Worm (Caenorhabditis elegans) whole organism, mixed stage, embryonic: ENCODE results near the gene Y69A2AR.25.

ENCODE experiments used
- M03D4.4 ChIP-seq: sonication (generic microtip); optimal IDR thresholded peaks from 2 replicates; lab custom pipeline; 2017; ENCODE audit warnings: mild to moderate bottlenecking, missing genetic modification characterization, missing compliant biosample characterization
- bed-3 ChIP-seq: fragments of 200-800 bp; sonication (Bioruptor generic); optimal IDR thresholded peaks from 3 replicates; lab custom pipeline; 2018; ENCODE audit warnings: mild to moderate bottlenecking, missing genetic modification characterization, moderate library complexity, missing compliant biosample characterization
- blmp-1 ChIP-seq: fragments of 150-350 bp; optimal IDR thresholded peaks from 2 replicates; lab custom pipeline; 2014; ENCODE audit warnings: missing biosample characterization, missing genetic modification characterization
- ceh-39 ChIP-seq: fragments of 150-350 bp; optimal IDR thresholded peaks from 2 replicates; lab custom pipeline; 2014; ENCODE audit warnings: missing biosample characterization, missing genetic modification characterization
- ceh-43 ChIP-seq: fragments of 200-800 bp; sonication (Bioruptor generic); optimal IDR thresholded peaks from 2 replicates; lab custom pipeline; 2018; ENCODE audit warnings: mild to moderate bottlenecking, missing genetic modification characterization, moderate library complexity, missing compliant biosample characterization
- ceh-83 ChIP-seq: fragments of 200-800 bp; sonication (Bioruptor generic); optimal IDR thresholded peaks from 2 replicates; lab custom pipeline; 2018; ENCODE audit warnings: mild to moderate bottlenecking, missing genetic modification characterization, missing compliant biosample characterization
- ces-1 ChIP-seq: fragments of 150-350 bp; optimal IDR thresholded peaks from 2 replicates; lab custom pipeline; 2014; ENCODE audit warnings: missing biosample characterization, missing genetic modification reagents, missing genetic modification characterization
- cnd-1 ChIP-seq: fragments of 200-800 bp; sonication (Bioruptor generic); optimal IDR thresholded peaks from 2 replicates; lab custom pipeline; 2018; ENCODE audit warnings: mild to moderate bottlenecking, missing genetic modification characterization, missing compliant biosample characterization
- drap-1 ChIP-seq: fragments of 200-800 bp; sonication (Bioruptor generic); optimal IDR thresholded peaks from 3 replicates; lab custom pipeline; 2018; ENCODE audit warnings: mild to moderate bottlenecking, missing genetic modification characterization, missing compliant biosample characterization
- elt-1 ChIP-seq: sonication (generic microtip); optimal IDR thresholded peaks from 2 replicates; lab custom pipeline; 2017; ENCODE audit warnings: missing genetic modification characterization, mild to moderate bottlenecking, missing compliant biosample characterization, antibody characterized with exemption, moderate library complexity, borderline replicate concordance; ENCODE audit not compliant: insufficient read depth
- flh-1 ChIP-seq: fragments of 200-800 bp; sonication (Bioruptor generic); optimal IDR thresholded peaks from 2 replicates; lab custom pipeline; 2018; ENCODE audit warnings: mild to moderate bottlenecking, missing genetic modification characterization, moderate library complexity, missing compliant biosample characterization
- ham-2 ChIP-seq: fragments of 200-800 bp; sonication (Bioruptor generic); optimal IDR thresholded peaks from 2 replicates; lab custom pipeline; 2018; ENCODE audit warnings: mild to moderate bottlenecking, missing genetic modification characterization, missing compliant biosample characterization
- hlh-1 ChIP-seq: fragments of 150-350 bp; optimal IDR thresholded peaks from 2 replicates; lab custom pipeline; 2014; ENCODE audit warnings: missing biosample characterization, missing genetic modification reagents, missing genetic modification characterization
- lin-13 ChIP-seq: fragments of 150-350 bp; optimal IDR thresholded peaks from 2 replicates; lab custom pipeline; 2014; ENCODE audit warnings: missing biosample characterization, missing genetic modification characterization
- lin-32 ChIP-seq: fragments of 200-800 bp; sonication (Bioruptor generic); optimal IDR thresholded peaks from 2 replicates; lab custom pipeline; 2018; ENCODE audit warnings: mild to moderate bottlenecking, missing genetic modification characterization, missing compliant biosample characterization
- lsy-2 ChIP-seq: fragments of 150-350 bp; optimal IDR thresholded peaks from 2 replicates; lab custom pipeline; 2014; ENCODE audit warnings: missing biosample characterization, missing genetic modification characterization
- mab-5 ChIP-seq: fragments of 150-350 bp; optimal IDR thresholded peaks from 2 replicates; lab custom pipeline; 2014; ENCODE audit warnings: missing biosample characterization, missing genetic modification characterization
- mep-1 ChIP-seq: fragments of 150-350 bp; optimal IDR thresholded peaks from 2 replicates; lab custom pipeline; 2017; ENCODE audit warnings: missing biosample characterization, missing genetic modification reagents, missing genetic modification characterization, inconsistent platforms
- nhr-12 ChIP-seq: fragments of 150-350 bp; optimal IDR thresholded peaks from 2 replicates; lab custom pipeline; 2014; ENCODE audit warnings: missing biosample characterization, missing genetic modification characterization
- nhr-2 ChIP-seq: fragments of 150-350 bp; optimal IDR thresholded peaks from 2 replicates; lab custom pipeline; 2014; ENCODE audit warnings: missing biosample characterization, missing genetic modification characterization
- nhr-237 ChIP-seq: fragments of 150-350 bp; optimal IDR thresholded peaks from 2 replicates; lab custom pipeline; 2014; ENCODE audit warnings: missing biosample characterization, missing genetic modification characterization
- nhr-28 ChIP-seq: fragments of 150-350 bp; optimal IDR thresholded peaks from 2 replicates; lab custom pipeline; 2014; ENCODE audit warnings: missing biosample characterization, missing genetic modification characterization
- nhr-76 ChIP-seq: sonication (generic microtip); optimal IDR thresholded peaks from 2 replicates; lab custom pipeline; 2017; ENCODE audit warnings: missing biosample characterization, missing genetic modification characterization
- pha-4 ChIP-seq: fragments of 150-350 bp; optimal IDR thresholded peaks from 2 replicates; lab custom pipeline; 2018; ENCODE audit warnings: missing biosample characterization, missing genetic modification reagents, missing genetic modification characterization
- sptf-1 ChIP-seq: sonication (generic microtip); optimal IDR thresholded peaks from 2 replicates; lab custom pipeline; 2017; ENCODE audit warnings: mild to moderate bottlenecking, missing genetic modification characterization, moderate library complexity, missing compliant biosample characterization
- tbx-8 ChIP-seq: fragments of 200-800 bp; sonication (Bioruptor generic); optimal IDR thresholded peaks from 2 replicates; lab custom pipeline; 2018; ENCODE audit warnings: mild to moderate bottlenecking, missing genetic modification characterization, moderate library complexity, missing compliant biosample characterization
- unc-120 ChIP-seq: sonication (generic microtip); optimal IDR thresholded peaks from 2 replicates; lab custom pipeline; 2017; ENCODE audit warnings: missing genetic modification characterization, missing compliant biosample characterization; ENCODE audit not compliant: poor library complexity, severe bottlenecking
- unc-39 ChIP-seq: fragments of 150-350 bp; optimal IDR thresholded peaks from 2 replicates; lab custom pipeline; 2014; ENCODE audit warnings: missing biosample characterization, missing genetic modification characterization
- unc-62 ChIP-seq: fragments of 150-350 bp; optimal IDR thresholded peaks from 2 replicates; lab custom pipeline; 2014; ENCODE audit warnings: missing biosample characterization, missing genetic modification reagents, missing genetic modification characterization
- zip-8 ChIP-seq: fragments of 150-350 bp; optimal IDR thresholded peaks from 2 replicates; lab custom pipeline; 2014; ENCODE audit warnings: missing biosample characterization, missing genetic modification characterization
- ztf-11 ChIP-seq: fragments of 150-350 bp; optimal IDR thresholded peaks from 2 replicates; lab custom pipeline; 2014; ENCODE audit warnings: missing biosample characterization, missing genetic modification characterization

Y69A2AR.25 gene

ce11 chrIV:2562071-2562470 lies 6.1 kb downstream of the Y69A2AR.25 start, which contains the start of gene Y69A2AR.50:
TSS of gene Y69A2AR.50 (plus strand) at chrIV:2562371.
- TF ChIP-seq unc-39 (tag; lab: Kevin White, UChicago) (no peak), M03D4.4 (tag; lab: Kevin White, UChicago) (no peak), hlh-1 (tag; lab: Kevin White, UChicago) (no peak), ztf-11 (tag; lab: Kevin White, UChicago) (no peak), sptf-1 (no peak), unc-120 (tag; lab: Kevin White, UChicago) (no peak), lin-13 (no peak), tbx-8 (GFP tag; lab: Kevin White, UChicago) (no peak), mep-1 (tag; lab: Kevin White, UChicago) (no peak), nhr-76 (tag; lab: Kevin White, UChicago) (no peak), cnd-1 (tag; lab: Kevin White, UChicago) (no peak), blmp-1 (tag; lab: Kevin White, UChicago) (no peak), nhr-2 (tag; lab: Kevin White, UChicago) (no peak), lin-32 (GFP tag; lab: Kevin White, UChicago) (no peak), flh-1 (GFP tag; lab: Kevin White, UChicago) (no peak), drap-1 (GFP tag; lab: Kevin White, UChicago) (no peak), bed-3 (GFP tag; lab: Kevin White, UChicago) (no peak), unc-62 (GFP tag; lab: Kevin White, UChicago) (no peak), lsy-2 (tag; lab: Kevin White, UChicago) (no peak)

DNA sequence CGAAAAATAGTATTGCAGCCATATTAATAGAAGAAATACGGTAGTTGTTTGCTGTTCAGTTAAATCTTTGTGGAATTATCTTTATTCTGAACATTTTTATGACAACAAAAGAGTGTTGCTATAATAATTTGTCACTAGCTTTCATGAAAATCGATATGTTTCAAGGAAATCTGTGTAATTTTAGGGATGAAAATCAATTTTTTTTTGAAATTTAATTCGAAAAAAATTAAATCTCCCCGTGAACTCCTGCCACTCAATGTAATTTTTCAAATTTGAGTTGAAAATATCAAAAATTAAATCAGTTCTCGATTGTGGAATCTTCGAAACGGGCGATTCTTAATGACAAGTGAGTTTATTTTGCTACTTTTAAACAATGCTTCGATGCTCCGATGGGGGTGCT lies 6.8 kb downstream of the Y69A2AR.25 start, which contains the start of gene Y69A2AR.46:
Gene Y69A2AR.46, plus strand, starts transcription at position 301 of the 400 bp plus-strand sequence.
- no peak for TF ChIP-seq ceh-39
- no peak for TF ChIP-seq unc-39 (tag; lab: Kevin White, UChicago)
- no peak for TF ChIP-seq nhr-237 (tag; lab: Kevin White, UChicago)
- TF ChIP-seq elt-1 (tag; lab: Kevin White, UChicago) = no peak
- TF ChIP-seq hlh-1 (tag; lab: Kevin White, UChicago) = no peak
- TF ChIP-seq ceh-83 (GFP tag; lab: Kevin White, UChicago) = no peak
- TF ChIP-seq ces-1 (GFP tag; lab: Kevin White, UChicago) = no peak
- TF ChIP-seq lin-32 (GFP tag; lab: Kevin White, UChicago) = no peak
- TF ChIP-seq drap-1 (GFP tag; lab: Kevin White, UChicago) = no peak
- no peak for TF ChIP-seq sptf-1
- TF ChIP-seq zip-8 (tag; lab: Kevin White, UChicago) = no peak
- TF ChIP-seq tbx-8 (GFP tag; lab: Kevin White, UChicago) = no peak
- no peak for TF ChIP-seq ham-2 (GFP tag; lab: Kevin White, UChicago)

DNA sequence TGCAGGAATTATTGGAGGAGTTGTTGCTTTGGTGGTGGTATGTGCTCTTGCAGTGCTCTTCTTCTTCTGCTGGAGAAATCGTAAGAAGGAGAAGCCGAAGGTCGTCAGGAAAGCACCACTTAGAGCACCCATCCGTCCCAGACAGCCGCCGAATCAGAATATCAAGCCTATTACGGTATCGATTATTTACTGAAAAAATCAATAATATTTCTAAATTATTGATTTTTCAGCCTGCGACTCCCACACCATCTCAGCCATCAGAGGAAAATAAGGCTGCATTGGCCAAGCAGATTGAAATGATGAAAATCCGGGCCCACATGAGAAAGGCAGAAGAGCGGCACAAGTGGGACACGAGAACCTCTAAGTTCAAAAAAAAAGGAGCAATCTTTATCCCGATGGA lies 12.0 kb downstream of the Y69A2AR.25 start:
- TF ChIP-seq nhr-76 (tag; lab: Kevin White, UChicago) (no peak), zip-8 (tag; lab: Kevin White, UChicago) (no peak), tbx-8 (GFP tag; lab: Kevin White, UChicago) (no peak), flh-1 (GFP tag; lab: Kevin White, UChicago) (no peak), mab-5 (tag; lab: Kevin White, UChicago) (no peak), drap-1 (GFP tag; lab: Kevin White, UChicago) (no peak), ceh-43 (no peak), bed-3 (GFP tag; lab: Kevin White, UChicago) (no peak), sptf-1 (no peak)

DNA sequence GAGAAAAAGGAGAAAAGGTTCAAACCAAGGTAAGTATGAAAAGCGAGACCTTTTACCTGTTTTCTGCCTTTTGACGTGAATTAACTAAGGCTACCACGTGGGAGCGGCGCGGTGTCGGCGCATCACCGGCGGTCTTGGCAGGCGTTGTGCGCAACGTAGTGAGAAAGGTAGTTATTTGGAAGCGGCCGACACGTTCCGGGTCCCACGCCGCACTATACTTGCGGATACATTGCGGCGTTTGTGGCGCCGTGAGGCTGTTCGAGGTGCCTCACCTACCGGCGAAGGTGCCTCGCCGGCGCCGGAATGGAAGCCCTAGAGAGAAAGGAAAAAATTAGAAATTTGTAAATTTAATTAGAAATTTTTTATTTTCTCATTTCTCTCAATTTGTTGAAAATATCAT lies 15.3 kb downstream of the Y69A2AR.25 start:
- TF ChIP-seq nhr-237 (tag; lab: Kevin White, UChicago) (no peak), unc-62 (GFP tag; lab: Kevin White, UChicago) (no peak), ceh-39 (no peak), ztf-11 (tag; lab: Kevin White, UChicago) (no peak), ceh-83 (GFP tag; lab: Kevin White, UChicago) (no peak), cnd-1 (tag; lab: Kevin White, UChicago) (no peak), blmp-1 (tag; lab: Kevin White, UChicago) (no peak), pha-4 (no peak), mab-5 (tag; lab: Kevin White, UChicago) (no peak), zip-8 (tag; lab: Kevin White, UChicago) (no peak), sptf-1 (no peak)
- TF ChIP-seq, all 35 proteins: peak for 0

DNA sequence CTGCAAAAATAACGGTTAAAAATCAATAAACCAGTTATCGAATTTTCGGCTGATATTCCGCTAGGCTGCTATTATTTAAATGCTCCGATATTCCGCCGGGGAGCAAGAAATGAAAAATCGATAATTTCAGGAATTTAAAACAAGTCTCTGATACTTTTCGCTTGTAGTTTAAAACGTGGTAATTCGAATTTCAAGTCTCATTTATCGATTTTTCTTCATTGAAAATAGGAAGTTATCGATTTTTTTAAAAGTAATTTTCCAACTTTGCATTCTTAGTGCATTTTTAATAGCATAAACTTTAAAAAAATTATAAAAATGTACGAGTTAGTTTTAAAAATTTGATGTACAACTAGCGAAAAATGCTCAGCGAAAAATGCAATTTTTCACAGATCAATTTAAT lies 15.9 kb downstream of the Y69A2AR.25 start:
- TF ChIP-seq cnd-1 (tag; lab: Kevin White, UChicago) = no peak
- TF ChIP-seq tbx-8 (GFP tag; lab: Kevin White, UChicago) = no peak
- no peak for TF ChIP-seq nhr-12 (tag; lab: Kevin White, UChicago)
- TF ChIP-seq nhr-28 (tag; lab: Kevin White, UChicago) = no peak
- no peak for TF ChIP-seq flh-1 (GFP tag; lab: Kevin White, UChicago)
- no peak for TF ChIP-seq lsy-2 (tag; lab: Kevin White, UChicago)
- TF ChIP-seq lin-13 = no peak
- no peak for TF ChIP-seq pha-4
- no peak for TF ChIP-seq unc-62 (GFP tag; lab: Kevin White, UChicago)
- no peak for TF ChIP-seq elt-1 (tag; lab: Kevin White, UChicago)
- TF ChIP-seq lin-32 (GFP tag; lab: Kevin White, UChicago) = no peak
- no peak for TF ChIP-seq blmp-1 (tag; lab: Kevin White, UChicago)
